Worm (Caenorhabditis elegans) whole organism, young adult: ENCODE data around the gene lipl-7.

ENCODE experiments used
- C06A6.2 ChIP-seq: fragments of 200-800 bp; sonication (Bioruptor generic); conservative IDR thresholded peaks from 2 replicates; pipeline ENCODE4 v1.3.6; 2022; ENCODE audit warnings: missing genetic modification characterization, missing compliant biosample characterization
- C17E4.6 ChIP-seq: fragments of 200-800 bp; sonication (Bioruptor generic); IDR thresholded peaks from 2 replicates; pipeline ENCODE4 v1.3.6; 2022; ENCODE audit warnings: missing genetic modification reagents, missing genetic modification characterization, missing compliant biosample characterization
- F10E7.11 ChIP-seq: sonication (generic microtip); optimal IDR thresholded peaks from 2 replicates; lab custom pipeline; 2017; ENCODE audit warnings: mild to moderate bottlenecking, missing genetic modification characterization, moderate library complexity, missing compliant biosample characterization
- F23B12.7 ChIP-seq: sonication (generic microtip); optimal IDR thresholded peaks from 2 replicates; lab custom pipeline; 2017; ENCODE audit warnings: missing genetic modification characterization, mild to moderate bottlenecking, missing compliant biosample characterization, antibody characterized with exemption, moderate library complexity; ENCODE audit not compliant: insufficient read depth
- F33H1.4 ChIP-seq: fragments of 200-800 bp; sonication (Bioruptor generic); IDR thresholded peaks from 2 replicates; pipeline ENCODE4 v1.3.6; 2022; ENCODE audit warnings: missing genetic modification reagents, missing genetic modification characterization, missing compliant biosample characterization
- F39B2.1 ChIP-seq: fragments of 200-800 bp; sonication (Bioruptor generic); IDR thresholded peaks from 2 replicates; pipeline ENCODE4 v1.3.6; 2022; ENCODE audit warnings: missing genetic modification reagents, missing genetic modification characterization, missing compliant biosample characterization
- F49E8.2 ChIP-seq: sonication (generic microtip); optimal IDR thresholded peaks from 3 replicates; lab custom pipeline; 2017; ENCODE audit warnings: missing genetic modification characterization, mild to moderate bottlenecking, missing compliant biosample characterization, antibody characterized with exemption, moderate library complexity; ENCODE audit not compliant: insufficient read depth
- F52B5.7 ChIP-seq: sonication (generic microtip); optimal IDR thresholded peaks from 2 replicates; lab custom pipeline; 2016; ENCODE audit warnings: mild to moderate bottlenecking, missing genetic modification characterization, missing compliant biosample characterization
- T07F8.4 ChIP-seq: sonication (generic microtip); optimal IDR thresholded peaks from 2 replicates; lab custom pipeline; 2016; ENCODE audit warnings: mild to moderate bottlenecking, missing genetic modification characterization, moderate library complexity, missing compliant biosample characterization
- T26A5.8 ChIP-seq: sonication (generic microtip); optimal IDR thresholded peaks from 2 replicates; lab custom pipeline; 2016; ENCODE audit warnings: missing genetic modification characterization, missing compliant biosample characterization
- Y67H2A.10 ChIP-seq: fragments of 200-800 bp; sonication (Bioruptor generic); conservative IDR thresholded peaks from 2 replicates; pipeline ENCODE4 v1.3.6; 2022; ENCODE audit warnings: missing genetic modification reagents, missing genetic modification characterization, missing compliant biosample characterization
- Y95B8A.8 ChIP-seq: fragments of 200-800 bp; sonication (Bioruptor generic); IDR thresholded peaks from 2 replicates; pipeline ENCODE4 v1.3.6; 2022; ENCODE audit warnings: missing genetic modification reagents, missing genetic modification characterization, missing compliant biosample characterization
- akir-1 ChIP-seq: fragments of 200-800 bp; sonication (Bioruptor generic); optimal IDR thresholded peaks from 2 replicates; lab custom pipeline; 2018; ENCODE audit warnings: mild to moderate bottlenecking, missing genetic modification characterization, moderate library complexity, missing compliant biosample characterization
- ama-1 ChIP-seq, 3 experiments: fragments of 150-350 bp in 1 of 3; sonication (generic microtip) in 2 of 3; optimal IDR thresholded peaks; 2 replicates each; lab custom pipeline; 2014 to 2018; ENCODE audit warnings: missing biosample characterization in 2 of 3, missing genetic modification characterization in 2 of 3, missing genetic modification reagents in 2 of 3
- aptf-3 ChIP-seq: fragments of 200-800 bp; sonication (Bioruptor generic); IDR thresholded peaks from 2 replicates; pipeline ENCODE4 v1.3.6; 2022; ENCODE audit warnings: missing genetic modification characterization, missing compliant biosample characterization
- athp-1 ChIP-seq: sonication (generic microtip); optimal IDR thresholded peaks from 2 replicates; lab custom pipeline; 2017; ENCODE audit warnings: mild to moderate bottlenecking, missing genetic modification characterization, missing compliant biosample characterization
- attf-6 ChIP-seq: fragments of 200-800 bp; sonication (Bioruptor generic); IDR thresholded peaks from 2 replicates; pipeline ENCODE4 v1.3.6; 2022; ENCODE audit warnings: missing genetic modification reagents, missing genetic modification characterization, missing compliant biosample characterization
- cebp-1 ChIP-seq, 2 experiments: fragments of 200-800 bp in 1 of 2; sonication (Bioruptor generic) in 1 of 2; sonication (generic microtip) in 1 of 2; IDR thresholded peaks in 1 of 2; optimal IDR thresholded peaks in 1 of 2; 2 replicates each; pipeline versions ENCODE4 v1.3.6 to Lab custom; 2017 to 2022; ENCODE audit warnings: missing compliant biosample characterization in 2 of 2, missing genetic modification characterization in 2 of 2, mild to moderate bottlenecking in 1 of 2, missing genetic modification reagents in 1 of 2, moderate library complexity in 1 of 2
- ceh-40 ChIP-seq: fragments of 200-800 bp; sonication (Bioruptor generic); IDR thresholded peaks from 2 replicates; pipeline ENCODE4 v1.3.6; 2022; ENCODE audit warnings: missing genetic modification characterization, missing compliant biosample characterization
- ceh-79 ChIP-seq: sonication (generic microtip); optimal IDR thresholded peaks from 2 replicates; lab custom pipeline; 2017; ENCODE audit warnings: mild to moderate bottlenecking, missing genetic modification characterization, missing compliant biosample characterization
- chd-7 ChIP-seq: sonication (generic microtip); optimal IDR thresholded peaks from 2 replicates; lab custom pipeline; 2016; ENCODE audit warnings: mild to moderate bottlenecking, missing genetic modification characterization, moderate library complexity, missing compliant biosample characterization
- die-1 ChIP-seq: sonication (generic microtip); optimal IDR thresholded peaks from 2 replicates; lab custom pipeline; 2016; ENCODE audit warnings: missing genotype, mild to moderate bottlenecking, missing genetic modification characterization, missing compliant biosample characterization
- dox-1 ChIP-seq: fragments of 200-800 bp; sonication (Bioruptor generic); IDR thresholded peaks from 2 replicates; pipeline ENCODE4 v1.3.6; 2022; ENCODE audit warnings: missing genetic modification reagents, missing genetic modification characterization, missing compliant biosample characterization
- dpff-1 ChIP-seq: sonication (generic microtip); optimal IDR thresholded peaks from 2 replicates; lab custom pipeline; 2017; ENCODE audit warnings: mild to moderate bottlenecking, missing genetic modification characterization, missing compliant biosample characterization
- egl-18 ChIP-seq: fragments of 200-800 bp; sonication (Bioruptor generic); IDR thresholded peaks from 2 replicates; pipeline ENCODE4 v1.3.6; 2022; ENCODE audit warnings: missing genetic modification reagents, missing genetic modification characterization, missing compliant biosample characterization
- egl-44 ChIP-seq: fragments of 200-800 bp; sonication (Bioruptor generic); IDR thresholded peaks from 2 replicates; pipeline ENCODE4 v1.3.6; 2022; ENCODE audit warnings: missing genetic modification reagents, missing genetic modification characterization, missing compliant biosample characterization
- egrh-3 ChIP-seq: fragments of 200-800 bp; sonication (Bioruptor generic); IDR thresholded peaks from 2 replicates; pipeline ENCODE4 v1.3.6; 2022; ENCODE audit warnings: missing genetic modification reagents, missing genetic modification characterization, missing compliant biosample characterization
- ets-4 ChIP-seq: fragments of 200-800 bp; sonication (Bioruptor generic); optimal IDR thresholded peaks from 2 replicates; lab custom pipeline; 2018; ENCODE audit warnings: mild to moderate bottlenecking, missing genetic modification characterization, missing compliant biosample characterization
- fkh-3 ChIP-seq: sonication (generic microtip); optimal IDR thresholded peaks from 2 replicates; lab custom pipeline; 2016; ENCODE audit warnings: mild to moderate bottlenecking, missing genetic modification characterization, missing compliant biosample characterization
- gei-17 ChIP-seq: fragments of 200-800 bp; sonication (Bioruptor generic); optimal IDR thresholded peaks from 2 replicates; lab custom pipeline; 2018; ENCODE audit warnings: mild to moderate bottlenecking, missing genetic modification characterization, missing compliant biosample characterization
- him-1 ChIP-seq: sonication (generic microtip); optimal IDR thresholded peaks from 2 replicates; lab custom pipeline; 2016; ENCODE audit warnings: missing genotype, missing genetic modification reagents, missing genetic modification characterization, missing compliant biosample characterization
- hlh-12 ChIP-seq: sonication (generic microtip); optimal IDR thresholded peaks from 2 replicates; lab custom pipeline; 2016; ENCODE audit warnings: missing genetic modification characterization, missing compliant biosample characterization
- hsf-1 ChIP-seq: fragments of 200-800 bp; sonication (Bioruptor generic); IDR thresholded peaks from 2 replicates; pipeline ENCODE4 v1.3.6; 2022; ENCODE audit warnings: missing genetic modification reagents, missing genetic modification characterization, missing compliant biosample characterization
- lin-54 ChIP-seq: fragments of 200-800 bp; sonication (Bioruptor generic); optimal IDR thresholded peaks from 2 replicates; lab custom pipeline; 2018; ENCODE audit warnings: mild to moderate bottlenecking, missing genetic modification characterization, missing compliant biosample characterization
- lir-1 ChIP-seq: fragments of 200-800 bp; sonication (Bioruptor generic); conservative IDR thresholded peaks from 2 replicates; pipeline ENCODE4 v1.3.6; 2022; ENCODE audit warnings: missing genetic modification reagents, missing genetic modification characterization, missing compliant biosample characterization
- madf-10 ChIP-seq: sonication (generic microtip); optimal IDR thresholded peaks from 2 replicates; lab custom pipeline; 2016; ENCODE audit warnings: mild to moderate bottlenecking, missing genetic modification characterization, missing compliant biosample characterization
- nfya-1 ChIP-seq: sonication (generic microtip); optimal IDR thresholded peaks from 2 replicates; lab custom pipeline; 2017; ENCODE audit warnings: antibody characterized with exemption, missing compliant biosample characterization, missing genetic modification characterization, borderline replicate concordance; ENCODE audit not compliant: insufficient read depth
- pha-4 ChIP-seq: fragments of 150-350 bp; sonication (generic microtip); optimal IDR thresholded peaks from 2 replicates; lab custom pipeline; 2014; ENCODE audit warnings: missing biosample characterization, missing genetic modification reagents, missing genetic modification characterization
- rec-8 ChIP-seq, 2 experiments: sonication (generic microtip); optimal IDR thresholded peaks; 2 replicates each; lab custom pipeline; 2016; ENCODE audit warnings: mild to moderate bottlenecking in 2 of 2, missing genetic modification characterization in 2 of 2, missing genetic modification reagents in 2 of 2, missing genotype in 2 of 2, missing biosample characterization in 1 of 2, missing compliant biosample characterization in 1 of 2, moderate library complexity in 1 of 2
- snpc-1.3 ChIP-seq: sonication (generic microtip); optimal IDR thresholded peaks from 2 replicates; lab custom pipeline; 2017; ENCODE audit warnings: missing genetic modification characterization, mild to moderate bottlenecking, missing compliant biosample characterization, antibody characterized with exemption, moderate library complexity, missing genotype, missing genetic modification reagents; ENCODE audit not compliant: insufficient read depth
- snpc-4 ChIP-seq, 5 experiments: fragments of 150-350 bp in 1 of 5; sonication (generic microtip) in 4 of 5; optimal IDR thresholded peaks; 2 replicates each; lab custom pipeline; 2014 to 2018; ENCODE audit warnings: missing genetic modification characterization in 5 of 5, missing biosample characterization in 3 of 5, antibody characterized with exemption in 2 of 5, mild to moderate bottlenecking in 2 of 5, missing compliant biosample characterization in 2 of 5, missing genotype in 2 of 5, moderate library complexity in 2 of 5, missing genetic modification reagents in 1 of 5
- tbp1 ChIP-seq: fragments of 200-800 bp; sonication (Bioruptor generic); optimal IDR thresholded peaks from 2 replicates; lab custom pipeline; 2018; ENCODE audit warnings: mild to moderate bottlenecking, missing genetic modification characterization, missing compliant biosample characterization
- tlf-1 ChIP-seq: fragments of 200-800 bp; sonication (Bioruptor generic); optimal IDR thresholded peaks from 2 replicates; lab custom pipeline; 2018; ENCODE audit warnings: mild to moderate bottlenecking, missing genetic modification characterization, missing compliant biosample characterization
- ztf-18 ChIP-seq: sonication (generic microtip); optimal IDR thresholded peaks from 2 replicates; lab custom pipeline; 2016; ENCODE audit warnings: missing genotype, mild to moderate bottlenecking, missing genetic modification characterization, missing compliant biosample characterization
- ztf-25 ChIP-seq: fragments of 200-800 bp; sonication (Bioruptor generic); IDR thresholded peaks from 2 replicates; pipeline ENCODE4 v1.3.6; 2022; ENCODE audit warnings: missing genetic modification reagents, missing genetic modification characterization, missing compliant biosample characterization
- ztf-26 ChIP-seq: sonication (generic microtip); optimal IDR thresholded peaks from 2 replicates; lab custom pipeline; 2017; ENCODE audit warnings: missing genetic modification characterization, missing compliant biosample characterization

The lipl-7 gene

DNA sequence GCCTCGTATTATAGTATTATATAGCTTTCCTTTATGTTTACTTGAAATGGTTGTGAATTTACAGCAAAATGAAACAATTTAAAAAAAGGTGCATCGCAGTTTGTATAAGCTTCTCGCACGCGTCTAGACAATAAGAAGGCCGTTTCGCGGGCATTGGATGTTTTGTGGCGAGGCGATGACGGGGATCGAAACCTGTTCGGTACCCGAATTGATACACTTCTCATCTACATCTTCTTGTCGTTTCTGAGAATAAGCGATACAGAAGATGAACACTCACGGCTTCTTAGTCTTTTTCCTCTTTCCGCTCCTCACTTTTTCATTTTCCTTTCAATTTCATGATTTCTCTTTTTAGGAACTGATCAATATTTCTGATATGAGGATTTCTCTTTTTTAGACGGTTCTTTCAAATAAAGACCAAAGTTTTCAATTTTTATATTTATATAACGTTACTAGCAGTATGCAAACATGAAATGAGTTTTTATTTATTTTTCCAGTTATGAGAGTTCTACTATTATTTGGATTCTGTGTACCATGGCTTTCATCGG, 4.1 kb upstream of the lipl-7 start, which contains the start of gene F01G10.10 (continued):
- TF ChIP-seq ceh-79 (tag; lab: Kevin White, UChicago) (no peak), C17E4.6 (GFP tag; lab: Robert Waterston, UW) (peak; percentile 37; the same call in 1 of the 2 replicates), dpff-1 (tag; lab: Kevin White, UChicago) (no peak), ama-1 (optimal IDR thresholded peaks at IDR 0.05; lab: Kevin White, UChicago) (peak; percentile 19), ama-1 (GFP tag; optimal IDR thresholded peaks at IDR 0.05; lab: Kevin White, UChicago) (no peak), attf-6 (peak; percentile 48; the same call in 1 of the 2 replicates), dox-1 (GFP tag; lab: Robert Waterston, UW) (peak; percentile 60), ets-4 (GFP tag; lab: Kevin White, UChicago) (no peak), snpc-4 (GFP tag; optimal IDR thresholded peaks at IDR 0.05; lab: Kevin White, UChicago) (no peak), snpc-4 (tag; optimal IDR thresholded peaks at IDR 0.05; lab: Kevin White, UChicago) (peak in 2 of 4 experiments; percentile 19 to 39), pha-4 (tag; lab: Kevin White, UChicago) (no peak), nfya-1 (tag; lab: Kevin White, UChicago) (no peak), chd-7 (tag; lab: Kevin White, UChicago) (peak; percentile 46), F33H1.4 (GFP tag; lab: Robert Waterston, UW) (peak; percentile 25; the same call in 1 of the 2 replicates), Y95B8A.8 (GFP tag; lab: Robert Waterston, UW) (no peak), akir-1 (no peak), ztf-26 (tag; lab: Kevin White, UChicago) (peak; percentile 7), ztf-25 (GFP tag; lab: Robert Waterston, UW) (0 out of 2 replicates have a peak, but pooled peaks have one; percentile 64), snpc-1.3 (no peak), T26A5.8 (tag; lab: Kevin White, UChicago) (no peak), Y67H2A.10 (GFP tag; lab: Robert Waterston, UW) (no peak), F10E7.11 (peak; percentile 18), lir-1 (no peak), madf-10 (no peak), ztf-18 (no peak), F52B5.7 (no peak), T07F8.4 (tag; lab: Kevin White, UChicago) (no peak), rec-8 (tag; optimal IDR thresholded peaks at IDR 0.05; lab: Kevin White, UChicago) (peak in 1 of 2 experiments; percentile 31), hlh-12 (tag; lab: Kevin White, UChicago) (no peak), F23B12.7 (no peak), cebp-1 (GFP tag; IDR thresholded peaks at IDR 0.05; lab: Robert Waterston, UW) (no peak), cebp-1 (tag; optimal IDR thresholded peaks at IDR 0.05; lab: Kevin White, UChicago) (peak; percentile 8), hsf-1 (GFP tag; lab: Robert Waterston, UW) (0 out of 2 replicates have a peak, but pooled peaks have one; percentile 63), C06A6.2 (GFP tag; lab: Robert Waterston, UW) (no peak), lin-54 (GFP tag; lab: Kevin White, UChicago) (peak; percentile 30), tlf-1 (GFP tag; lab: Kevin White, UChicago) (peak; percentile 21), die-1 (tag; lab: Kevin White, UChicago) (peak; percentile 23), egl-18 (GFP tag; lab: Robert Waterston, UW) (no peak), F49E8.2 (peak; percentile 5), ceh-40 (GFP tag; lab: Robert Waterston, UW) (0 out of 2 replicates have a peak, but pooled peaks have one; percentile 23), egrh-3 (GFP tag; lab: Robert Waterston, UW) (no peak), egl-44 (GFP tag; lab: Robert Waterston, UW) (no peak), gei-17 (GFP tag; lab: Kevin White, UChicago) (no peak), F39B2.1 (GFP tag; lab: Robert Waterston, UW) (no peak), him-1 (no peak), aptf-3 (no peak), athp-1 (tag; lab: Kevin White, UChicago) (no peak), tbp1 (GFP tag; lab: Kevin White, UChicago) (peak; percentile 1), fkh-3 (no peak)
